Fruit fly (Drosophila melanogaster) whole organism, wandering third instar larva: ENCODE data around the gene CG4576.
A peak's percentile ranks its signal among the peaks of the same experiment; 100 is the strongest.

Experiments
- Abd-B ChIP-seq: fragments of >200 bp; optimal IDR thresholded peaks from 2 replicates; lab custom pipeline; 2017; ENCODE audit warnings: missing biosample characterization, missing genetic modification characterization
- CG32264 ChIP-seq: fragments of 200-800 bp; sonication (Bioruptor generic); optimal IDR thresholded peaks from 2 replicates; lab custom pipeline; 2016; ENCODE audit warnings: missing biosample characterization, missing genetic modification characterization
- CG9705 ChIP-seq: fragments of 200-800 bp; sonication (Bioruptor generic); optimal IDR thresholded peaks from 2 replicates; lab custom pipeline; 2018; ENCODE audit warnings: missing biosample characterization, mild to moderate bottlenecking, missing genetic modification characterization
- Dfd ChIP-seq: fragments of >200 bp; optimal IDR thresholded peaks from 2 replicates; lab custom pipeline; 2017; ENCODE audit warnings: missing biosample characterization, missing genetic modification characterization
- Dif ChIP-seq: fragments of 200-275, 200-300 bp; sonication (Bioruptor generic); optimal IDR thresholded peaks from 2 replicates; lab custom pipeline; 2018; ENCODE audit warnings: missing biosample characterization, missing genetic modification characterization; ENCODE audit not compliant: partially characterized antibody
- HLH106 ChIP-seq: fragments of 200-800 bp; optimal IDR thresholded peaks from 3 replicates; lab custom pipeline; 2019; ENCODE audit warnings: missing biosample characterization, mild to moderate bottlenecking, missing genetic modification characterization, moderate library complexity
- Hnf4 ChIP-seq: fragments of 200-800 bp; sonication (Bioruptor generic); optimal IDR thresholded peaks from 2 replicates; lab custom pipeline; 2016; ENCODE audit warnings: missing biosample characterization, mild to moderate bottlenecking, missing genetic modification characterization
- Hr78 ChIP-seq: fragments of >200 bp; optimal IDR thresholded peaks from 2 replicates; lab custom pipeline; 2017; ENCODE audit warnings: missing biosample characterization, missing genetic modification characterization
- Hr83 ChIP-seq: fragments of 200-300 bp; sonication (Bioruptor generic); optimal IDR thresholded peaks from 2 replicates; lab custom pipeline; 2016; ENCODE audit warnings: missing biosample characterization, mild to moderate bottlenecking, missing genetic modification characterization, moderate library complexity; ENCODE audit not compliant: poor library complexity, severe bottlenecking
- Jra ChIP-seq: sonication (Bioruptor generic); optimal IDR thresholded peaks from 2 replicates; lab custom pipeline; 2016; ENCODE audit warnings: missing biosample characterization, missing genetic modification characterization
- Mio ChIP-seq: sonication (Bioruptor generic); optimal IDR thresholded peaks from 2 replicates; lab custom pipeline; 2016; ENCODE audit warnings: missing biosample characterization, missing genetic modification characterization
- Myc ChIP-seq: fragments of >200 bp; optimal IDR thresholded peaks from 2 replicates; lab custom pipeline; 2017
- N ChIP-seq: fragments of >200 bp; optimal IDR thresholded peaks from 2 replicates; lab custom pipeline; 2018; ENCODE audit warnings: missing biosample characterization, missing external identifiers, missing genetic modification characterization
- OdsH ChIP-seq: fragments of 200-800 bp; sonication (Bioruptor generic); optimal IDR thresholded peaks from 2 replicates; lab custom pipeline; 2016; ENCODE audit warnings: missing biosample characterization, mild to moderate bottlenecking, missing genetic modification characterization
- Rel ChIP-seq, 2 experiments: fragments of 200-800 bp; sonication (Bioruptor generic) in 1 of 2; optimal IDR thresholded peaks; 2 replicates in 1 of 2; 3 replicates in 1 of 2; lab custom pipeline; 2016 to 2019; ENCODE audit warnings: mild to moderate bottlenecking in 2 of 2, missing biosample characterization in 2 of 2, missing genetic modification characterization in 2 of 2, moderate library complexity in 1 of 2
- Sp1 ChIP-seq: fragments of 200-800 bp; sonication (Bioruptor generic); optimal IDR thresholded peaks from 3 replicates; lab custom pipeline; 2019; ENCODE audit warnings: missing biosample characterization, mild to moderate bottlenecking, missing genetic modification characterization, moderate library complexity
- Vsx2 ChIP-seq: fragments of 200-300, 225-300 bp; sonication (Bioruptor generic); optimal IDR thresholded peaks from 2 replicates; lab custom pipeline; 2018; ENCODE audit warnings: missing biosample characterization, missing genetic modification characterization; ENCODE audit not compliant: partially characterized antibody
- br ChIP-seq: fragments of 200-800 bp; sonication (Bioruptor generic); optimal IDR thresholded peaks from 2 replicates; lab custom pipeline; 2016; ENCODE audit warnings: missing biosample characterization, missing genetic modification characterization
- brk ChIP-seq: fragments of 200-800 bp; sonication (Bioruptor generic); optimal IDR thresholded peaks from 2 replicates; lab custom pipeline; 2016; ENCODE audit warnings: missing biosample characterization, mild to moderate bottlenecking, missing genetic modification characterization
- dl ChIP-seq, 2 experiments: fragments of 175-275, 200-275 bp in 1 of 2; fragments of 200-275 bp in 1 of 2; sonication (Bioruptor generic); optimal IDR thresholded peaks; lab custom pipeline; 2018; ENCODE audit warnings: mild to moderate bottlenecking in 2 of 2, missing biosample characterization in 2 of 2, missing genetic modification characterization in 2 of 2, moderate library complexity in 2 of 2; ENCODE audit not compliant: partially characterized antibody in 2 of 2, insufficient read depth in 1 of 2
- dmrt93B ChIP-seq: fragments of 200-800 bp; sonication (Bioruptor generic); optimal IDR thresholded peaks from 2 replicates; lab custom pipeline; 2018; ENCODE audit warnings: missing biosample characterization, mild to moderate bottlenecking, missing genetic modification characterization
- dsf ChIP-seq: sonication (Bioruptor generic); optimal IDR thresholded peaks from 2 replicates; lab custom pipeline; 2016; ENCODE audit warnings: missing biosample characterization, missing genetic modification characterization, borderline replicate concordance
- ey ChIP-seq: fragments of 200-800 bp; sonication (Bioruptor generic); optimal IDR thresholded peaks from 2 replicates; lab custom pipeline; 2016; ENCODE audit warnings: missing biosample characterization, missing genetic modification characterization
- foxo ChIP-seq, 2 experiments: fragments of 200-800 bp; sonication (Bioruptor generic); optimal IDR thresholded peaks; 2 replicates in 1 of 2; 3 replicates in 1 of 2; lab custom pipeline; 2016 to 2017; ENCODE audit warnings: missing biosample characterization in 2 of 2, missing genetic modification characterization in 2 of 2
- fru ChIP-seq: fragments of 200-800 bp; sonication (Bioruptor generic); optimal IDR thresholded peaks from 3 replicates; lab custom pipeline; 2016; ENCODE audit warnings: missing biosample characterization, mild to moderate bottlenecking, missing genetic modification characterization
- h ChIP-seq: fragments of 200-800 bp; sonication (Bioruptor generic); optimal IDR thresholded peaks from 3 replicates; lab custom pipeline; 2016; ENCODE audit warnings: missing biosample characterization, mild to moderate bottlenecking, missing genetic modification characterization
- jim ChIP-seq: fragments of 175-275, 200-325 bp; sonication (Bioruptor generic); optimal IDR thresholded peaks from 2 replicates; lab custom pipeline; 2016; ENCODE audit warnings: missing biosample characterization, mild to moderate bottlenecking, missing genetic modification characterization
- pan ChIP-seq: fragments of >200 bp; optimal IDR thresholded peaks from 2 replicates; lab custom pipeline; 2017
- psq ChIP-seq: fragments of 200-800 bp; sonication (Bioruptor generic); optimal IDR thresholded peaks from 3 replicates; lab custom pipeline; 2017; ENCODE audit warnings: missing biosample characterization, mild to moderate bottlenecking, missing genetic modification characterization, moderate library complexity
- rgr ChIP-seq: fragments of 200-800 bp; sonication (Bioruptor generic); optimal IDR thresholded peaks from 3 replicates; lab custom pipeline; 2016; ENCODE audit warnings: missing biosample characterization, mild to moderate bottlenecking, missing genetic modification characterization
- sage ChIP-seq: fragments of 200-800 bp; sonication (Bioruptor generic); optimal IDR thresholded peaks from 2 replicates; lab custom pipeline; 2016; ENCODE audit warnings: missing biosample characterization, mild to moderate bottlenecking, missing genetic modification characterization
- sv ChIP-seq: fragments of 200-800 bp; sonication (Bioruptor generic); optimal IDR thresholded peaks from 3 replicates; lab custom pipeline; 2016; ENCODE audit warnings: missing biosample characterization, missing genetic modification characterization
- tai ChIP-seq: sonication (Bioruptor generic); optimal IDR thresholded peaks from 2 replicates; lab custom pipeline; 2016; ENCODE audit warnings: missing biosample characterization, missing genetic modification characterization
- usp ChIP-seq: fragments of >200 bp; optimal IDR thresholded peaks from 2 replicates; lab custom pipeline; 2017; ENCODE audit warnings: missing biosample characterization, missing genetic modification characterization
- woc ChIP-seq: sonication (Bioruptor generic); optimal IDR thresholded peaks from 2 replicates; lab custom pipeline; 2016; ENCODE audit warnings: missing biosample characterization, mild to moderate bottlenecking, missing genetic modification characterization

The CG4576 gene

dm6 chr3R:15792427-15792826 is 33.1 kb upstream of the CG4576 start, which contains the start of gene Acyp2 (continued):
- TF ChIP-seq Myc (lab: Kevin White, UChicago): no peak
- no peak for TF ChIP-seq Dif (GFP tag; lab: Kevin White, UChicago)
- TF ChIP-seq OdsH (GFP tag; lab: Kevin White, UChicago): no peak
- peak in 1 of 2 experiments; percentile 53 for TF ChIP-seq foxo (GFP tag; optimal IDR thresholded peaks at IDR 0.05; lab: Kevin White, UChicago)
- no peak for TF ChIP-seq psq (GFP tag; lab: Kevin White, UChicago)
- TF ChIP-seq dsf (GFP tag; lab: Kevin White, UChicago): no peak
- TF ChIP-seq Mio: no peak
- peak; percentile 48 for TF ChIP-seq sv (GFP tag; lab: Kevin White, UChicago)
- no peak for TF ChIP-seq h (GFP tag; lab: Kevin White, UChicago)
- TF ChIP-seq Rel (GFP tag; optimal IDR thresholded peaks at IDR 0.05; lab: Kevin White, UChicago): no peak
- TF ChIP-seq Rel (tag; optimal IDR thresholded peaks at IDR 0.05; lab: Kevin White, UChicago): no peak
- no peak for TF ChIP-seq dmrt93B (GFP tag; lab: Kevin White, UChicago)

- TF ChIP-seq sv (GFP tag; lab: Kevin White, UChicago): no peak
- no peak for TF ChIP-seq Vsx2 (GFP tag; lab: Kevin White, UChicago)
- TF ChIP-seq Dif (GFP tag; lab: Kevin White, UChicago): peak; percentile 58
- TF ChIP-seq Hr78 (GFP tag; lab: Kevin White, UChicago): no peak
- no peak for TF ChIP-seq dl (GFP tag; optimal IDR thresholded peaks at IDR 0.05; lab: Kevin White, UChicago; ENCODE audit: insufficient read depth in 1 of 2, partially characterized antibody in 2 of 2)
- TF ChIP-seq Jra: peak; percentile 45
- TF ChIP-seq Myc (lab: Kevin White, UChicago): peak; percentile 12
- TF ChIP-seq Dfd (GFP tag; lab: Kevin White, UChicago): no peak
- TF ChIP-seq Sp1 (GFP tag; lab: Kevin White, UChicago): peak; percentile 54
- peak; percentile 15 for TF ChIP-seq CG9705 (GFP tag; lab: Kevin White, UChicago)
- TF ChIP-seq OdsH (GFP tag; lab: Kevin White, UChicago): peak; percentile 35
- TF ChIP-seq pan (lab: Kevin White, UChicago): no peak
- TF ChIP-seq N (GFP tag; lab: Kevin White, UChicago): no peak
- TF ChIP-seq woc (GFP tag; lab: Kevin White, UChicago): no peak
- peak; percentile 24 for TF ChIP-seq br
- peak; percentile 21 for TF ChIP-seq ey
- peak; percentile 25 for TF ChIP-seq psq (GFP tag; lab: Kevin White, UChicago)
- peak; percentile 5 for TF ChIP-seq dmrt93B (GFP tag; lab: Kevin White, UChicago)
- peak; percentile 24 for TF ChIP-seq dsf (GFP tag; lab: Kevin White, UChicago)
- TF ChIP-seq Hnf4 (GFP tag; lab: Kevin White, UChicago): peak; percentile 73
- TF ChIP-seq h (GFP tag; lab: Kevin White, UChicago): peak; percentile 66
- TF ChIP-seq tai (GFP tag; lab: Kevin White, UChicago): no peak
- TF ChIP-seq HLH106 (tag; lab: Kevin White, UChicago): peak; percentile 46
- no peak for TF ChIP-seq Hr83 (GFP tag; lab: Kevin White, UChicago)
- TF ChIP-seq usp (GFP tag; lab: Kevin White, UChicago): no peak
- no peak for TF ChIP-seq sage (GFP tag; lab: Kevin White, UChicago)
- TF ChIP-seq brk: peak; percentile 83
- TF ChIP-seq CG32264 (GFP tag; lab: Kevin White, UChicago): no peak
- peak; percentile 52 for TF ChIP-seq fru (GFP tag; lab: Kevin White, UChicago)
- peak in 1 of 2 experiments; percentile 64 for TF ChIP-seq foxo (GFP tag; optimal IDR thresholded peaks at IDR 0.05; lab: Kevin White, UChicago)
- TF ChIP-seq Abd-B (GFP tag; lab: Kevin White, UChicago): no peak
- peak; percentile 83 for TF ChIP-seq rgr (GFP tag; lab: Kevin White, UChicago)
- peak; percentile 52 for TF ChIP-seq Rel (GFP tag; optimal IDR thresholded peaks at IDR 0.05; lab: Kevin White, UChicago)
- peak; percentile 25 for TF ChIP-seq Rel (tag; optimal IDR thresholded peaks at IDR 0.05; lab: Kevin White, UChicago)
- TF ChIP-seq jim (GFP tag; lab: Kevin White, UChicago): no peak
- TF ChIP-seq, all 38 proteins: peak for 19
These were observed 32.2 kb upstream of the CG4576 start, which contains the start of gene nsl1 for dm6 chr3R:15793372-15793802. Gene nsl1, plus strand, starts transcription at chr3R:15793782.
